Fruit fly (Drosophila melanogaster) whole organism, prepupa: ENCODE results near the gene CG42819.

Experiments used
- Blimp-1 ChIP-seq: fragments of 200-800 bp; sonication (Bioruptor generic); optimal IDR thresholded peaks from 3 replicates; lab custom pipeline; 2017; ENCODE audit warnings: missing biosample characterization, missing genetic modification characterization, mild to moderate bottlenecking, moderate library complexity, missing genetic modification reagents
- CG10631 ChIP-seq: fragments of 200-800 bp; sonication (Bioruptor generic); optimal IDR thresholded peaks from 2 replicates; lab custom pipeline; 2016; ENCODE audit warnings: missing biosample characterization, missing genetic modification characterization
- CG10669 ChIP-seq: fragments of 200-800 bp; sonication (Bioruptor generic); optimal IDR thresholded peaks from 3 replicates; lab custom pipeline; 2018; ENCODE audit warnings: missing biosample characterization, mild to moderate bottlenecking, missing genetic modification characterization, moderate library complexity
- CG11294 ChIP-seq: fragments of 200-800 bp; sonication (Bioruptor generic); IDR thresholded peaks from 2 replicates; pipeline ENCODE4 v1.3.6; 2022; ENCODE audit warnings: missing biosample characterization, missing genetic modification characterization
- CG11762 ChIP-seq: fragments of 200-800 bp; sonication (Bioruptor generic); optimal IDR thresholded peaks from 3 replicates; lab custom pipeline; 2016; ENCODE audit warnings: missing biosample characterization, missing genetic modification characterization; ENCODE audit not compliant: insufficient read depth
- CG11902 ChIP-seq: fragments of 200-800 bp; sonication (Bioruptor generic); optimal IDR thresholded peaks from 3 replicates; lab custom pipeline; 2016; ENCODE audit warnings: missing biosample characterization, missing genetic modification characterization
- CG15336 ChIP-seq: fragments of 200-800 bp; sonication (Bioruptor generic); IDR thresholded peaks from 2 replicates; pipeline ENCODE4 v1.3.6; 2022; ENCODE audit warnings: missing biosample characterization, missing genetic modification characterization
- CG1621 ChIP-seq: fragments of 200-800 bp; sonication (Bioruptor generic); optimal IDR thresholded peaks from 3 replicates; lab custom pipeline; 2018; ENCODE audit warnings: missing biosample characterization, mild to moderate bottlenecking, missing genetic modification characterization
- CG16779 ChIP-seq: fragments of 200-800 bp; sonication (Bioruptor generic); optimal IDR thresholded peaks from 3 replicates; lab custom pipeline; 2017; ENCODE audit warnings: missing biosample characterization, mild to moderate bottlenecking, missing genetic modification characterization
- CG3032 ChIP-seq: fragments of 200-800 bp; optimal IDR thresholded peaks from 2 replicates; lab custom pipeline; 2019; ENCODE audit warnings: missing biosample characterization, mild to moderate bottlenecking, missing genetic modification characterization, moderate library complexity
- CG31627 ChIP-seq: fragments of 200-800 bp; sonication (Bioruptor generic); optimal IDR thresholded peaks from 3 replicates; lab custom pipeline; 2016; ENCODE audit warnings: missing biosample characterization, missing genetic modification characterization
- CG32006 ChIP-seq: fragments of 200-800 bp; sonication (Bioruptor generic); optimal IDR thresholded peaks from 3 replicates; lab custom pipeline; 2017; ENCODE audit warnings: missing biosample characterization, mild to moderate bottlenecking, missing genetic modification characterization
- CG34406 ChIP-seq: fragments of 200-800 bp; sonication (Bioruptor generic); optimal IDR thresholded peaks from 3 replicates; lab custom pipeline; 2016; ENCODE audit warnings: missing biosample characterization, missing genetic modification characterization
- CG6163 ChIP-seq: fragments of 200-800 bp; sonication (Bioruptor generic); IDR thresholded peaks from 3 replicates; pipeline ENCODE4 v1.3.6; 2022; ENCODE audit warnings: missing biosample characterization, missing genetic modification characterization
- CG6276 ChIP-seq: fragments of 200-800 bp; sonication (Bioruptor generic); optimal IDR thresholded peaks from 2 replicates; lab custom pipeline; 2017; ENCODE audit warnings: missing biosample characterization, mild to moderate bottlenecking, missing genetic modification characterization
- CG6792 ChIP-seq: fragments of 200-800 bp; sonication (Bioruptor generic); optimal IDR thresholded peaks from 3 replicates; lab custom pipeline; 2016; ENCODE audit warnings: missing biosample characterization, missing genetic modification characterization
- CG6854 ChIP-seq: fragments of 200-800 bp; sonication (Bioruptor generic); optimal IDR thresholded peaks from 2 replicates; lab custom pipeline; 2017; ENCODE audit warnings: missing biosample characterization, mild to moderate bottlenecking, missing genetic modification characterization
- CG7368 ChIP-seq: fragments of 200-800 bp; sonication (Bioruptor generic); optimal IDR thresholded peaks from 3 replicates; lab custom pipeline; 2016; ENCODE audit warnings: missing biosample characterization, missing genetic modification characterization
- CG8319 ChIP-seq: fragments of 200-800 bp; sonication (Bioruptor generic); optimal IDR thresholded peaks from 3 replicates; lab custom pipeline; 2016; ENCODE audit warnings: missing biosample characterization, missing genetic modification characterization
- CG8632 ChIP-seq: fragments of 200-800 bp; sonication (Bioruptor generic); optimal IDR thresholded peaks from 3 replicates; lab custom pipeline; 2016; ENCODE audit warnings: missing biosample characterization, missing genetic modification characterization
- CG9139 ChIP-seq: fragments of 200-800 bp; sonication (Bioruptor generic); optimal IDR thresholded peaks from 3 replicates; lab custom pipeline; 2017; ENCODE audit warnings: missing biosample characterization, mild to moderate bottlenecking, missing genetic modification characterization
- Eip75B ChIP-seq: fragments of 200-800 bp; sonication (Bioruptor generic); optimal IDR thresholded peaks from 3 replicates; lab custom pipeline; 2016; ENCODE audit warnings: missing biosample characterization, missing genetic modification characterization
- Eip78C ChIP-seq: fragments of 200-800 bp; sonication (Bioruptor generic); peaks from one replicate; lab custom pipeline; 2016; ENCODE audit warnings: missing biosample characterization, missing genetic modification characterization
- Eip93F ChIP-seq: fragments of 200-800 bp; sonication (Bioruptor generic); optimal IDR thresholded peaks from 2 replicates; lab custom pipeline; 2016; ENCODE audit warnings: missing biosample characterization, mild to moderate bottlenecking, missing genetic modification characterization
- Ets96B ChIP-seq: fragments of 200-800 bp; optimal IDR thresholded peaks from 2 replicates; lab custom pipeline; 2019; ENCODE audit warnings: missing biosample characterization, mild to moderate bottlenecking, missing genetic modification characterization, moderate library complexity
- Gug ChIP-seq: fragments of 200-800 bp; sonication (Bioruptor generic); IDR thresholded peaks from 2 replicates; pipeline ENCODE4 v1.3.6; 2022; ENCODE audit warnings: missing biosample characterization, missing genetic modification characterization
- Hr4 ChIP-seq: fragments of 200-800 bp; sonication (Bioruptor generic); optimal IDR thresholded peaks from 3 replicates; lab custom pipeline; 2016; ENCODE audit warnings: missing biosample characterization, missing genetic modification characterization
- Lpt ChIP-seq: fragments of 200-800 bp; sonication (Bioruptor generic); optimal IDR thresholded peaks from 3 replicates; lab custom pipeline; 2016; ENCODE audit warnings: missing biosample characterization, missing genetic modification characterization
- Met ChIP-seq: fragments of 200-800 bp; sonication (Bioruptor generic); optimal IDR thresholded peaks from 3 replicates; lab custom pipeline; 2016; ENCODE audit warnings: missing biosample characterization, missing genetic modification characterization
- Smox ChIP-seq: fragments of 200-800 bp; sonication (Bioruptor generic); optimal IDR thresholded peaks from 3 replicates; lab custom pipeline; 2016; ENCODE audit warnings: missing biosample characterization, missing genetic modification characterization
- Sox102F ChIP-seq: fragments of 200-800 bp; sonication (Bioruptor generic); optimal IDR thresholded peaks from 2 replicates; lab custom pipeline; 2016; ENCODE audit warnings: missing biosample characterization, mild to moderate bottlenecking, missing genetic modification characterization
- Sox15 ChIP-seq: fragments of 200-800 bp; sonication (Bioruptor generic); optimal IDR thresholded peaks from 3 replicates; lab custom pipeline; 2016; ENCODE audit warnings: missing biosample characterization, missing genetic modification characterization
- achi ChIP-seq: fragments of 200-800 bp; sonication (Bioruptor generic); optimal IDR thresholded peaks from 3 replicates; lab custom pipeline; 2016; ENCODE audit warnings: missing biosample characterization, missing genetic modification characterization
- acj6 ChIP-seq: fragments of 200-800 bp; sonication (Bioruptor generic); optimal IDR thresholded peaks from 3 replicates; lab custom pipeline; 2016; ENCODE audit warnings: missing biosample characterization, missing genetic modification characterization
- cyc ChIP-seq: fragments of 200-800 bp; sonication (Bioruptor generic); optimal IDR thresholded peaks from 3 replicates; lab custom pipeline; 2016; ENCODE audit warnings: missing biosample characterization, missing genetic modification characterization
- dac ChIP-seq: fragments of 200-800 bp; sonication (Bioruptor generic); optimal IDR thresholded peaks from 2 replicates; lab custom pipeline; 2017; ENCODE audit warnings: missing biosample characterization, mild to moderate bottlenecking, missing genetic modification characterization
- dsx ChIP-seq: fragments of 200-800 bp; optimal IDR thresholded peaks from 3 replicates; lab custom pipeline; 2019; ENCODE audit warnings: missing biosample characterization, mild to moderate bottlenecking, missing genetic modification characterization, moderate library complexity; ENCODE audit not compliant: poor library complexity, severe bottlenecking
- eg ChIP-seq: fragments of 200-800 bp; sonication (Bioruptor generic); IDR thresholded peaks from 3 replicates; pipeline ENCODE4 v1.3.6; 2022; ENCODE audit warnings: missing biosample characterization, missing genetic modification characterization
- fd59A ChIP-seq: fragments of 200-800 bp; sonication (Bioruptor generic); optimal IDR thresholded peaks from 2 replicates; lab custom pipeline; 2017; ENCODE audit warnings: missing biosample characterization, mild to moderate bottlenecking, missing genetic modification characterization, missing genetic modification reagents
- fd85E ChIP-seq: fragments of 200-800 bp; sonication (Bioruptor generic); optimal IDR thresholded peaks from 3 replicates; lab custom pipeline; 2016; ENCODE audit warnings: missing biosample characterization, missing genetic modification characterization
- fkh ChIP-seq: fragments of 200-800 bp; sonication (Bioruptor generic); optimal IDR thresholded peaks from 3 replicates; lab custom pipeline; 2017; ENCODE audit warnings: missing biosample characterization, mild to moderate bottlenecking, missing genetic modification characterization, moderate library complexity
- net ChIP-seq: fragments of 200-800 bp; sonication (Bioruptor generic); optimal IDR thresholded peaks from 3 replicates; lab custom pipeline; 2016; ENCODE audit warnings: missing biosample characterization, missing genetic modification characterization
- salr ChIP-seq, 2 experiments: fragments of 200-800 bp; sonication (Bioruptor generic); optimal IDR thresholded peaks; 3 replicates each; lab custom pipeline; 2016 to 2018; ENCODE audit warnings: missing biosample characterization in 2 of 2, missing genetic modification characterization in 2 of 2, mild to moderate bottlenecking in 1 of 2
- spab ChIP-seq: fragments of 200-800 bp; sonication (Bioruptor generic); optimal IDR thresholded peaks from 2 replicates; lab custom pipeline; 2017; ENCODE audit warnings: missing biosample characterization, mild to moderate bottlenecking, missing genetic modification characterization, missing genetic modification reagents
- ss ChIP-seq, 2 experiments: fragments of 200-800 bp; sonication (Bioruptor generic); optimal IDR thresholded peaks; 2 replicates in 1 of 2; 3 replicates in 1 of 2; lab custom pipeline; 2017 to 2018; ENCODE audit warnings: mild to moderate bottlenecking in 2 of 2, missing biosample characterization in 2 of 2, missing genetic modification characterization in 2 of 2, moderate library complexity in 1 of 2
- svp ChIP-seq: fragments of 200-800 bp; sonication (Bioruptor generic); peaks from one replicate; lab custom pipeline; 2016; ENCODE audit warnings: missing biosample characterization, missing genetic modification characterization
- vri ChIP-seq: fragments of 200-800 bp; sonication (Bioruptor generic); optimal IDR thresholded peaks from 3 replicates; lab custom pipeline; 2016; ENCODE audit warnings: missing biosample characterization, mild to moderate bottlenecking, missing genetic modification characterization

The CG42819 gene

dm6 chr2L:8381508-8382036 lies 7.6 kb downstream of the CG42819 start, which contains the start of gene AlaRS (continued):
- TF ChIP-seq CG6276 (GFP tag; lab: Kevin White, UChicago) (no peak), dac (GFP tag; lab: Kevin White, UChicago) (no peak), ss (GFP tag; optimal IDR thresholded peaks at IDR 0.05; lab: Kevin White, UChicago) (peak in 1 of 2 experiments; percentile 11), CG6854 (GFP tag; lab: Kevin White, UChicago) (peak; percentile 5), CG15336 (GFP tag; lab: Robert Waterston, UW) (peak; percentile 39), CG16779 (tag; lab: Kevin White, UChicago) (no peak), net (GFP tag; lab: Kevin White, UChicago) (peak; percentile 32), cyc (peak; percentile 29), CG10631 (GFP tag; lab: Kevin White, UChicago) (peak; percentile 32), Met (GFP tag; lab: Kevin White, UChicago) (peak; percentile 52), achi (GFP tag; lab: Kevin White, UChicago) (peak; percentile 39), Lpt (GFP tag; lab: Kevin White, UChicago) (no peak), CG3032 (tag; lab: Kevin White, UChicago) (peak; percentile 8), fkh (GFP tag; lab: Kevin White, UChicago) (peak; percentile 66), salr (GFP tag; optimal IDR thresholded peaks at IDR 0.05; lab: Kevin White, UChicago) (peak in 1 of 2 experiments; percentile 19), Smox (peak; percentile 64), Hr4 (GFP tag; lab: Kevin White, UChicago) (peak; percentile 48), vri (GFP tag; lab: Kevin White, UChicago) (peak; percentile 71), Sox15 (peak; percentile 12)

dm6 chr2L:8376717-8377116 lies 12.4 kb downstream of the CG42819 start, which contains the start of the genes CG13390 and CG17294:
TSS of gene CG13390 (minus strand) at chr2L:8376797.
TSS of gene CG17294 (plus strand) at chr2L:8377035.
- TF ChIP-seq CG16779 (tag; lab: Kevin White, UChicago) (peak; percentile 98), CG11294 (GFP tag; lab: Robert Waterston, UW) (peak; percentile 99), CG1621 (tag; lab: Kevin White, UChicago) (peak; percentile 98), CG7368 (GFP tag; lab: Kevin White, UChicago) (peak; percentile 99), Blimp-1 (GFP tag; lab: Kevin White, UChicago) (peak; percentile 98), CG34406 (GFP tag; lab: Kevin White, UChicago) (peak; percentile 99), Sox102F (GFP tag; lab: Kevin White, UChicago) (peak; percentile 99), CG9139 (GFP tag; lab: Kevin White, UChicago) (peak; percentile 99), CG11762 (peak; percentile 99), Ets96B (tag; lab: Kevin White, UChicago) (peak; percentile 99), CG8319 (GFP tag; lab: Kevin White, UChicago) (peak; percentile 99), net (GFP tag; lab: Kevin White, UChicago) (peak; percentile 99), CG11902 (GFP tag; lab: Kevin White, UChicago) (peak; percentile 99), eg (peak; percentile 100), CG6276 (GFP tag; lab: Kevin White, UChicago) (peak; percentile 99), CG6792 (GFP tag; lab: Kevin White, UChicago) (peak; percentile 99), CG6163 (peak; percentile 100), svp (GFP tag; lab: Kevin White, UChicago) (peak; percentile 100), Met (GFP tag; lab: Kevin White, UChicago) (peak; percentile 99), Eip93F (GFP tag; lab: Kevin White, UChicago) (peak; percentile 99), Eip75B (GFP tag; lab: Kevin White, UChicago) (peak; percentile 99), Gug (GFP tag; lab: Robert Waterston, UW) (peak; percentile 99), vri (GFP tag; lab: Kevin White, UChicago) (peak; percentile 97), dsx (GFP tag; lab: Kevin White, UChicago) (peak; percentile 99), cyc (peak; percentile 99), Smox (peak; percentile 99), CG32006 (peak; percentile 99), CG10631 (GFP tag; lab: Kevin White, UChicago) (peak; percentile 100), Eip78C (GFP tag; lab: Kevin White, UChicago) (peak; percentile 100), Sox15 (peak; percentile 98), salr (GFP tag; optimal IDR thresholded peaks at IDR 0.05; lab: Kevin White, UChicago) (peak; percentile 97 to 99), fd59A (GFP tag; lab: Kevin White, UChicago) (peak; percentile 98), fd85E (GFP tag; lab: Kevin White, UChicago) (peak; percentile 97), CG10669 (GFP tag; lab: Kevin White, UChicago) (peak; percentile 100), CG8632 (GFP tag; lab: Kevin White, UChicago) (peak; percentile 100), spab (GFP tag; lab: Kevin White, UChicago) (peak; percentile 99), acj6 (GFP tag; lab: Kevin White, UChicago) (peak; percentile 100), CG31627 (GFP tag; lab: Kevin White, UChicago) (peak; percentile 98)
